Fruit fly (Drosophila melanogaster): ENCODE data around the gene mex1.

mex1 gene

dm6 chr3L:15508233-15508632 is 11.2 kb downstream of the mex1 start, which contains the start of gene CG7841 (continued):
- TF ChIP-seq CG2199 (GFP tag; IDR thresholded peaks at IDR 0.05) (peak; percentile 94), run (tag; optimal IDR thresholded peaks at IDR 0.05) (peak; percentile 97), CG1603 (tag; optimal IDR thresholded peaks at IDR 0.05) (peak; percentile 97), CG12659 (GFP tag; optimal IDR thresholded peaks at IDR 0.05) (peak; percentile 99), CG7987 (GFP tag; optimal IDR thresholded peaks at IDR 0.05) (peak; percentile 97), gce (GFP tag; IDR thresholded peaks at IDR 0.05) (peak; percentile 94; the same call in 2 of the 3 replicates), psq (GFP tag; optimal IDR thresholded peaks at IDR 0.05) (peak; percentile 72), tup (GFP tag; optimal IDR thresholded peaks at IDR 0.05) (peak; percentile 96), Chrac-16 (GFP tag; optimal IDR thresholded peaks at IDR 0.05) (peak; percentile 96), CG6272 (GFP tag; IDR thresholded peaks at IDR 0.05) (no peak; the same call in 1 of the 2 replicates), sob (GFP tag; IDR thresholded peaks at IDR 0.05) (peak; percentile 95), MBD-R2 (GFP tag; IDR thresholded peaks at IDR 0.05) (peak; percentile 94), rib (GFP tag; IDR thresholded peaks at IDR 0.05) (peak; percentile 95), CG31224 (GFP tag; IDR thresholded peaks at IDR 0.05) (peak; percentile 89), ato (GFP tag; IDR thresholded peaks at IDR 0.05; ENCODE audit: partially characterized antibody) (no peak), Ravus (GFP tag; IDR thresholded peaks at IDR 0.05) (peak; percentile 75; the same call in 1 of the 2 replicates), nerfin-1 (tag; optimal IDR thresholded peaks at IDR 0.05) (peak; percentile 98), CG9727 (GFP tag; optimal IDR thresholded peaks at IDR 0.05) (peak; percentile 99), bigmax (GFP tag; optimal IDR thresholded peaks at IDR 0.05) (peak; percentile 80), Doc3 (GFP tag; IDR thresholded peaks at IDR 0.05; ENCODE audit: partially characterized antibody) (no peak), chm (GFP tag; IDR thresholded peaks at IDR 0.05) (peak; percentile 98), CG18476 (GFP tag; optimal IDR thresholded peaks at IDR 0.05) (peak; percentile 97), Eip74EF (GFP tag; optimal IDR thresholded peaks at IDR 0.05) (peak in 1 of 2 experiments; percentile 98), knrl (GFP tag; IDR thresholded peaks at IDR 0.05; ENCODE audit: partially characterized antibody) (no peak), gsb-n (tag; optimal IDR thresholded peaks at IDR 0.05) (peak; percentile 98), NC2β (GFP tag; optimal IDR thresholded peaks at IDR 0.05) (peak; percentile 98), crp (GFP tag; optimal IDR thresholded peaks at IDR 0.05) (peak; percentile 56 to 87), trh (GFP tag; optimal IDR thresholded peaks at IDR 0.05) (peak; percentile 92), chinmo (GFP tag; IDR thresholded peaks at IDR 0.05; ENCODE audit: partially characterized antibody) (no peak), Taf1 (GFP tag; IDR thresholded peaks at IDR 0.05) (peak; percentile 89; the same call in 1 of the 2 replicates), corto (GFP tag; optimal IDR thresholded peaks at IDR 0.05) (peak; percentile 98), danr (GFP tag; IDR thresholded peaks at IDR 0.05) (peak; percentile 89), Hr51 (GFP tag; optimal IDR thresholded peaks at IDR 0.05) (peak; percentile 95 to 99), fd96Cb (tag; optimal IDR thresholded peaks at IDR 0.05) (peak; percentile 96), CG3407 (GFP tag; optimal IDR thresholded peaks at IDR 0.05) (peak; percentile 95), yki (optimal IDR thresholded peaks at IDR 0.05) (peak; percentile 51), Pdp1 (GFP tag; optimal IDR thresholded peaks at IDR 0.05) (peak; percentile 93 to 97), HmgD (GFP tag; optimal IDR thresholded peaks at IDR 0.05) (peak; percentile 91), Kr (GFP tag; optimal IDR thresholded peaks at IDR 0.05) (peak; percentile 85), gt (GFP tag; IDR thresholded peaks at IDR 0.05) (peak; percentile 66), CG8924 (tag; optimal IDR thresholded peaks at IDR 0.05) (peak; percentile 99), CG17912 (GFP tag; optimal IDR thresholded peaks at IDR 0.05) (peak; percentile 97), CG4617 (GFP tag; optimal IDR thresholded peaks at IDR 0.05; ENCODE audit: borderline replicate concordance) (peak; percentile 82), lilli (GFP tag; optimal IDR thresholded peaks at IDR 0.05) (peak; percentile 98), sim (GFP tag; IDR thresholded peaks at IDR 0.05) (peak; percentile 97), CG3065 (GFP tag; optimal IDR thresholded peaks at IDR 0.05) (peak; percentile 92), CG4820 (GFP tag; optimal IDR thresholded peaks at IDR 0.05) (peak; percentile 100), bcd (GFP tag; optimal IDR thresholded peaks at IDR 0.05) (peak; percentile 96), CG11504 (tag; optimal IDR thresholded peaks at IDR 0.05) (peak; percentile 97), CG7928 (GFP tag; optimal IDR thresholded peaks at IDR 0.05) (peak; percentile 83)

All from whole organism, embryonic.